Fruit fly (Drosophila melanogaster) whole organism: ENCODE measurements around the gene Cdk1.

Experiments used
- CG8478 ChIP-seq: fragments of >200 bp; optimal IDR thresholded peaks from 2 replicates; lab custom pipeline; 2018; ENCODE audit warnings: inconsistent platforms
- Dll ChIP-seq: fragments of >200 bp; optimal IDR thresholded peaks from 2 replicates; lab custom pipeline; 2017
- EcR ChIP-seq, 2 experiments: fragments of >200 bp; optimal IDR thresholded peaks; 2 replicates each; lab custom pipeline; 2017; ENCODE audit warnings: missing biosample characterization in 2 of 2, missing genetic modification characterization in 2 of 2, missing genetic modification reagents in 2 of 2
- pan ChIP-seq: fragments of >200 bp; optimal IDR thresholded peaks from 2 replicates; lab custom pipeline; 2017
- psq ChIP-seq: fragments of >200 bp; optimal IDR thresholded peaks from 2 replicates; lab custom pipeline; 2017
- usp ChIP-seq: fragments of >200 bp; optimal IDR thresholded peaks from 2 replicates; lab custom pipeline; 2017; ENCODE audit warnings: missing biosample characterization, missing genetic modification characterization, mixed read lengths

DNA sequence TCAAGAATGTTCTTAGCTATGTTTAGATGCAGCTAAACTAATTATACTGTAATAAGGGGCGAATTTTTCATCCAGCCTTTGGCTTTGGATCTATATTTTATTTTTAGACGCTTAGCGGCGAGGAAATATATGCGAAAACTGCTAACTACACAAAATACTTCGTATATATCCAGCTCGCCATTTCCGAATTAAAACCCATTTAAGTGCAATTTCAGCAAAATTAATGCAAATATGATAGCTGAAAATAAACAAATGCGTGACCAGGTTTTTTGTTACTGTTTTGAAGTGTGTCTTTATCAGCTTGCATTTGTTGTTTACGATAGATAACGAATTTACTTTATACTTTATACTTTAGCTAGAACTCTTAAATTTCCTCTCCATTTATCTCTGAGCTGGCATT is 9.0 kb upstream of the Cdk1 start:
- TF ChIP-seq CG8478 (no peak), psq (lab: Kevin White, UChicago) (no peak), Dll (lab: Kevin White, UChicago) (no peak), EcR (GFP tag; optimal IDR thresholded peaks at IDR 0.05; lab: Kevin White, UChicago) (no peak), usp (GFP tag; lab: Kevin White, UChicago) (no peak), pan (lab: Kevin White, UChicago) (no peak)
